Worm (Caenorhabditis elegans) whole organism, L3 larva: ENCODE measurements around the gene C44C10.11.

Experiments used
- mdl-1 ChIP-seq: fragments of 150-350 bp; optimal IDR thresholded peaks from 2 replicates; lab custom pipeline; 2014; ENCODE audit warnings: missing biosample characterization, missing genetic modification characterization
- nhr-76 ChIP-seq: fragments of 150-350 bp; sonication (generic microtip); optimal IDR thresholded peaks from 5 replicates; lab custom pipeline; 2014; ENCODE audit warnings: missing biosample characterization, missing genetic modification characterization
- tbx-2 ChIP-seq: sonication (generic microtip); optimal IDR thresholded peaks from 2 replicates; lab custom pipeline; 2016; ENCODE audit warnings: mild to moderate bottlenecking, missing genetic modification characterization, missing compliant biosample characterization

DNA sequence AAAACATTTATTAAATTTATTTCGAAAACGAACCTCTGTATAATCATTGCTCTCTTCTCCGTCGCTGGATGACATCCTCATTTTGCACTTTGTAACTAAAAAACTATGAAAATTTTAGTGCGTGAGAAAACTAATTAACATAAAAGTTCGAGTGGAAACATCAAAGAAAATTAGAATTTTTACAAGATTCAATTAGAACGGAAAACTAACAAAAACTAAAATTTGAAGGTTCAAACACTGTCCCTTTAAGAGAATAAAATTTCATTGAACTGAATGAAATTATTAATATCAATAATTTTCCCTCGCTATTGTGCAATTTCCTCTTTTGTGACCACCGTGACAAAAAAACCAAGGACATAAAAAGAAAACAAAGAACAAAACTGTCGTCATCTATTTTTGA lies 26.9 kb upstream of the C44C10.11 start, which contains the start of gene D1053.3:
- TF ChIP-seq nhr-76 (tag; lab: Kevin White, UChicago): no peak
- no peak for TF ChIP-seq tbx-2 (tag; lab: Kevin White, UChicago)
- TF ChIP-seq mdl-1 (tag; lab: Kevin White, UChicago): no peak
